Worm (Caenorhabditis elegans): ENCODE results near the gene rund-1.

ce11 chrX:645589-645988 lies 16.0 kb downstream of the rund-1 start:
- TF ChIP-seq snpc-1.2 (GFP tag; IDR thresholded peaks at IDR 0.05) = no peak
- no peak for TF ChIP-seq nhr-10 (tag; optimal IDR thresholded peaks at IDR 0.05)
- no peak for TF ChIP-seq nhr-11 (tag; optimal IDR thresholded peaks at IDR 0.05)
- no peak for TF ChIP-seq nhr-77 (tag; optimal IDR thresholded peaks at IDR 0.05)
- TF ChIP-seq lin-15B (tag; optimal IDR thresholded peaks at IDR 0.05) = no peak
- TF ChIP-seq mep-1 (tag; optimal IDR thresholded peaks at IDR 0.05) = no peak
- TF ChIP-seq ceh-82 (tag; optimal IDR thresholded peaks at IDR 0.05) = no peak
- TF ChIP-seq ceh-44 (GFP tag; IDR thresholded peaks at IDR 0.05) = no peak
- no peak for TF ChIP-seq fkh-10 (GFP tag; optimal IDR thresholded peaks at IDR 0.05)
- TF ChIP-seq nhr-237 (tag; optimal IDR thresholded peaks at IDR 0.05) = no peak
- no peak for TF ChIP-seq daf-12 (tag; optimal IDR thresholded peaks at IDR 0.05)
- no peak for TF ChIP-seq unc-62 (GFP tag; optimal IDR thresholded peaks at IDR 0.05 in 1 of 2)
- TF ChIP-seq unc-62 (tag; optimal IDR thresholded peaks at IDR 0.05) = no peak
- no peak for TF ChIP-seq nhr-76 (tag; optimal IDR thresholded peaks at IDR 0.05)
